Fruit fly (Drosophila melanogaster): ENCODE measurements around the gene CG4045.

The CG4045 gene

dm6 chrX:2050070-2050899 is 25.4 kb downstream of the CG4045 start, which contains the start of gene moody (continued):
- TF ChIP-seq Taf1 (GFP tag; IDR thresholded peaks at IDR 0.05) (peak; percentile 98), Oli (tag; optimal IDR thresholded peaks at IDR 0.05) (peak; percentile 93), bab2 (GFP tag; optimal IDR thresholded peaks at IDR 0.05) (peak; percentile 98), CG10979 (tag; optimal IDR thresholded peaks at IDR 0.05) (peak; percentile 91), gcm2 (GFP tag; optimal IDR thresholded peaks at IDR 0.05) (peak; percentile 91), CG7745 (tag; optimal IDR thresholded peaks at IDR 0.05) (peak; percentile 41), ara (GFP tag; IDR thresholded peaks at IDR 0.05) (peak; percentile 98), cwo (GFP tag; optimal IDR thresholded peaks at IDR 0.05) (peak; percentile 96), Ravus (GFP tag; IDR thresholded peaks at IDR 0.05) (peak; percentile 91), crol (GFP tag; IDR thresholded peaks at IDR 0.05) (peak; percentile 96), CG2116 (GFP tag; optimal IDR thresholded peaks at IDR 0.05) (peak; percentile 63), CG8944 (GFP tag; optimal IDR thresholded peaks at IDR 0.05) (peak; percentile 98), gce (GFP tag; IDR thresholded peaks at IDR 0.05) (peak; percentile 97), Rfx (GFP tag; IDR thresholded peaks at IDR 0.05) (peak; percentile 100), Max (GFP tag; optimal IDR thresholded peaks at IDR 0.05) (peak; percentile 75), ind (GFP tag; optimal IDR thresholded peaks at IDR 0.05) (peak; percentile 99), HLH4C (GFP tag; IDR thresholded peaks at IDR 0.05; ENCODE audit: partially characterized antibody) (0 out of 3 replicates have a peak, but pooled peaks have one; percentile 23), CG11504 (tag; optimal IDR thresholded peaks at IDR 0.05) (peak; percentile 93), crp (GFP tag; optimal IDR thresholded peaks at IDR 0.05) (peak in 1 of 2 experiments; percentile 66), luna (GFP tag; optimal IDR thresholded peaks at IDR 0.05) (peak; percentile 92), stwl (tag; optimal IDR thresholded peaks at IDR 0.05) (peak; percentile 6), CG11093 (GFP tag; IDR thresholded peaks at IDR 0.05) (peak; percentile 97), CG14710 (tag; optimal IDR thresholded peaks at IDR 0.05) (peak; percentile 79), inv (GFP tag; IDR thresholded peaks at IDR 0.05; ENCODE audit: partially characterized antibody) (no peak), Ada2b (GFP tag; IDR thresholded peaks at IDR 0.05) (peak; percentile 98), Sry-β (GFP tag; optimal IDR thresholded peaks at IDR 0.05) (no peak), kay (GFP tag; optimal IDR thresholded peaks at IDR 0.05) (peak; percentile 94), grn (GFP tag; optimal IDR thresholded peaks at IDR 0.05) (peak; percentile 100), vfl (GFP tag; optimal IDR thresholded peaks at IDR 0.05) (peak; percentile 97), Elba2 (GFP tag; optimal IDR thresholded peaks at IDR 0.05) (no peak), sob (GFP tag; IDR thresholded peaks at IDR 0.05) (peak; percentile 99), eyg (GFP tag; optimal IDR thresholded peaks at IDR 0.05) (peak; percentile 96), wor (GFP tag; IDR thresholded peaks at IDR 0.05) (peak; percentile 88), chinmo (GFP tag; IDR thresholded peaks at IDR 0.05; ENCODE audit: partially characterized antibody) (peak; percentile 88; the same call in 1 of the 4 replicates), CrebB (tag; optimal IDR thresholded peaks at IDR 0.05) (peak; percentile 97), pros (GFP tag; optimal IDR thresholded peaks at IDR 0.05) (peak; percentile 59), CG4854 (GFP tag; optimal IDR thresholded peaks at IDR 0.05) (peak; percentile 92), Hmx (GFP tag; optimal IDR thresholded peaks at IDR 0.05) (peak; percentile 87), CG10462 (GFP tag; optimal IDR thresholded peaks at IDR 0.05) (peak; percentile 89), Six4 (GFP tag; optimal IDR thresholded peaks at IDR 0.05) (peak; percentile 95), CG30020 (tag; optimal IDR thresholded peaks at IDR 0.05) (peak; percentile 64), gro (GFP tag; optimal IDR thresholded peaks at IDR 0.05) (peak; percentile 98), ken (GFP tag; IDR thresholded peaks at IDR 0.05) (peak; percentile 99), sqz (GFP tag; optimal IDR thresholded peaks at IDR 0.05) (peak; percentile 63), Ets97D (GFP tag; optimal IDR thresholded peaks at IDR 0.05) (peak; percentile 86), Antp (GFP tag; optimal IDR thresholded peaks at IDR 0.05) (peak; percentile 99), her (GFP tag; optimal IDR thresholded peaks at IDR 0.05) (peak; percentile 97), CG43689 (GFP tag; IDR thresholded peaks at IDR 0.05) (peak; percentile 97), en (GFP tag; optimal IDR thresholded peaks at IDR 0.05) (peak; percentile 97)

Measured in whole organism, embryonic.